Worm (Caenorhabditis elegans) whole organism, young adult: ENCODE data around the gene F26F12.4.
A peak's percentile ranks its signal among the peaks of the same experiment; 100 is the strongest.

Experiments used
- B0035.1 ChIP-seq: sonication (generic microtip); optimal IDR thresholded peaks from 2 replicates; lab custom pipeline; 2016; ENCODE audit warnings: missing genetic modification characterization, mild to moderate bottlenecking, missing compliant biosample characterization, missing genotype, missing genetic modification reagents
- B0261.1 ChIP-seq: sonication (generic microtip); optimal IDR thresholded peaks from 2 replicates; lab custom pipeline; 2016; ENCODE audit warnings: mild to moderate bottlenecking, missing genetic modification characterization, moderate library complexity, missing compliant biosample characterization
- B0336.3 ChIP-seq: fragments of 200-800 bp; sonication (Bioruptor generic); IDR thresholded peaks from 2 replicates; pipeline ENCODE4 v1.3.6; 2022; ENCODE audit warnings: missing genetic modification characterization, missing compliant biosample characterization
- F10E7.11 ChIP-seq: sonication (generic microtip); optimal IDR thresholded peaks from 2 replicates; lab custom pipeline; 2017; ENCODE audit warnings: mild to moderate bottlenecking, missing genetic modification characterization, moderate library complexity, missing compliant biosample characterization
- F33H1.4 ChIP-seq: fragments of 200-800 bp; sonication (Bioruptor generic); IDR thresholded peaks from 2 replicates; pipeline ENCODE4 v1.3.6; 2022; ENCODE audit warnings: missing genetic modification reagents, missing genetic modification characterization, missing compliant biosample characterization
- F37B4.10 ChIP-seq: fragments of 200-800 bp; sonication (Bioruptor generic); IDR thresholded peaks from 2 replicates; pipeline ENCODE4 v1.3.6; 2022; ENCODE audit warnings: missing genetic modification characterization, missing compliant biosample characterization
- F52B5.7 ChIP-seq: sonication (generic microtip); optimal IDR thresholded peaks from 2 replicates; lab custom pipeline; 2016; ENCODE audit warnings: mild to moderate bottlenecking, missing genetic modification characterization, missing compliant biosample characterization
- K11D2.4 ChIP-seq: fragments of 200-800 bp; sonication (Bioruptor generic); IDR thresholded peaks from 2 replicates; pipeline ENCODE4 v1.3.6; 2022; ENCODE audit warnings: missing genetic modification reagents, missing genetic modification characterization, missing compliant biosample characterization
- Y53G8AR.9 ChIP-seq: fragments of 200-800 bp; sonication (Bioruptor generic); conservative IDR thresholded peaks from 2 replicates; pipeline ENCODE4 v1.3.6; 2022; ENCODE audit warnings: missing genetic modification reagents, missing genetic modification characterization, missing compliant biosample characterization
- Y56A3A.18 ChIP-seq: fragments of 200-800 bp; sonication (Bioruptor generic); IDR thresholded peaks from 2 replicates; pipeline ENCODE4 v1.3.6; 2022; ENCODE audit warnings: missing genetic modification reagents, missing genetic modification characterization, missing compliant biosample characterization
- Y79H2A.3 ChIP-seq: fragments of 200-800 bp; sonication (Bioruptor generic); conservative IDR thresholded peaks from 2 replicates; pipeline ENCODE4 v1.3.6; 2022; ENCODE audit warnings: missing genetic modification reagents, missing genetic modification characterization, missing compliant biosample characterization
- ZK185.1 ChIP-seq: sonication (generic microtip); optimal IDR thresholded peaks from 2 replicates; lab custom pipeline; 2016; ENCODE audit warnings: mild to moderate bottlenecking, missing genetic modification characterization, missing compliant biosample characterization; ENCODE audit not compliant: poor library complexity, severe bottlenecking
- ama-1 ChIP-seq, 3 experiments: fragments of 150-350 bp in 1 of 3; sonication (generic microtip) in 2 of 3; optimal IDR thresholded peaks; 2 replicates each; lab custom pipeline; 2014 to 2018; ENCODE audit warnings: missing biosample characterization in 2 of 3, missing genetic modification characterization in 2 of 3, missing genetic modification reagents in 2 of 3
- athp-1 ChIP-seq: sonication (generic microtip); optimal IDR thresholded peaks from 2 replicates; lab custom pipeline; 2017; ENCODE audit warnings: mild to moderate bottlenecking, missing genetic modification characterization, missing compliant biosample characterization
- bed-2 ChIP-seq: fragments of 200-800 bp; sonication (Bioruptor generic); IDR thresholded peaks from 2 replicates; pipeline ENCODE4 v1.3.6; 2022; ENCODE audit warnings: missing genetic modification reagents, missing genetic modification characterization, missing compliant biosample characterization
- ceh-79 ChIP-seq: sonication (generic microtip); optimal IDR thresholded peaks from 2 replicates; lab custom pipeline; 2017; ENCODE audit warnings: mild to moderate bottlenecking, missing genetic modification characterization, missing compliant biosample characterization
- dox-1 ChIP-seq: fragments of 200-800 bp; sonication (Bioruptor generic); IDR thresholded peaks from 2 replicates; pipeline ENCODE4 v1.3.6; 2022; ENCODE audit warnings: missing genetic modification reagents, missing genetic modification characterization, missing compliant biosample characterization
- dpff-1 ChIP-seq: sonication (generic microtip); optimal IDR thresholded peaks from 2 replicates; lab custom pipeline; 2017; ENCODE audit warnings: mild to moderate bottlenecking, missing genetic modification characterization, missing compliant biosample characterization
- egl-44 ChIP-seq: fragments of 200-800 bp; sonication (Bioruptor generic); IDR thresholded peaks from 2 replicates; pipeline ENCODE4 v1.3.6; 2022; ENCODE audit warnings: missing genetic modification reagents, missing genetic modification characterization, missing compliant biosample characterization
- egrh-3 ChIP-seq: fragments of 200-800 bp; sonication (Bioruptor generic); IDR thresholded peaks from 2 replicates; pipeline ENCODE4 v1.3.6; 2022; ENCODE audit warnings: missing genetic modification reagents, missing genetic modification characterization, missing compliant biosample characterization
- ekl-4 ChIP-seq: fragments of 200-800 bp; sonication (Bioruptor generic); IDR thresholded peaks from 2 replicates; pipeline ENCODE4 v1.3.6; 2022; ENCODE audit warnings: missing genetic modification reagents, missing genetic modification characterization, missing compliant biosample characterization
- hlh-12 ChIP-seq: sonication (generic microtip); optimal IDR thresholded peaks from 2 replicates; lab custom pipeline; 2016; ENCODE audit warnings: missing genetic modification characterization, missing compliant biosample characterization
- hlh-26 ChIP-seq: fragments of 200-800 bp; sonication (Bioruptor generic); conservative IDR thresholded peaks from 2 replicates; pipeline ENCODE4 v1.3.6; 2022; ENCODE audit warnings: missing genetic modification reagents, missing genetic modification characterization, missing compliant biosample characterization
- hmg-1.2 ChIP-seq: fragments of 200-800 bp; sonication (Bioruptor generic); IDR thresholded peaks from 2 replicates; pipeline ENCODE4 v1.3.6; 2022; ENCODE audit warnings: missing genetic modification reagents, missing genetic modification characterization, missing compliant biosample characterization
- let-526 ChIP-seq: fragments of 200-800 bp; sonication (Bioruptor generic); IDR thresholded peaks from 2 replicates; pipeline ENCODE4 v1.3.6; 2022; ENCODE audit warnings: missing genetic modification reagents, missing genetic modification characterization, missing compliant biosample characterization
- let-607 ChIP-seq, 2 experiments: fragments of 200-800 bp in 1 of 2; sonication (Bioruptor generic) in 1 of 2; sonication (generic microtip) in 1 of 2; optimal IDR thresholded peaks; 2 replicates each; lab custom pipeline; 2016 to 2018; ENCODE audit warnings: mild to moderate bottlenecking in 2 of 2, missing compliant biosample characterization in 2 of 2, missing genetic modification characterization in 2 of 2, moderate library complexity in 2 of 2, missing genotype in 1 of 2
- lin-54 ChIP-seq: fragments of 200-800 bp; sonication (Bioruptor generic); optimal IDR thresholded peaks from 2 replicates; lab custom pipeline; 2018; ENCODE audit warnings: mild to moderate bottlenecking, missing genetic modification characterization, missing compliant biosample characterization
- lir-1 ChIP-seq: fragments of 200-800 bp; sonication (Bioruptor generic); conservative IDR thresholded peaks from 2 replicates; pipeline ENCODE4 v1.3.6; 2022; ENCODE audit warnings: missing genetic modification reagents, missing genetic modification characterization, missing compliant biosample characterization
- lsl-1 ChIP-seq: fragments of 200-800 bp; sonication (Bioruptor generic); optimal IDR thresholded peaks from 2 replicates; lab custom pipeline; 2018; ENCODE audit warnings: mild to moderate bottlenecking, missing genetic modification characterization, moderate library complexity, missing compliant biosample characterization
- lsy-27 ChIP-seq: sonication (generic microtip); optimal IDR thresholded peaks from 2 replicates; lab custom pipeline; 2017; ENCODE audit warnings: missing genetic modification characterization, mild to moderate bottlenecking, missing compliant biosample characterization, antibody characterized with exemption, missing genotype, borderline replicate concordance; ENCODE audit not compliant: insufficient read depth
- mcd-1 ChIP-seq: fragments of 200-800 bp; sonication (Bioruptor generic); IDR thresholded peaks from 2 replicates; pipeline ENCODE4 v1.3.6; 2022; ENCODE audit warnings: missing genetic modification reagents, missing genetic modification characterization, missing compliant biosample characterization
- mel-28 ChIP-seq: sonication (generic microtip); optimal IDR thresholded peaks from 2 replicates; lab custom pipeline; 2016; ENCODE audit warnings: borderline replicate concordance, mild to moderate bottlenecking, missing genetic modification characterization, missing compliant biosample characterization
- nfya-1 ChIP-seq: sonication (generic microtip); optimal IDR thresholded peaks from 2 replicates; lab custom pipeline; 2017; ENCODE audit warnings: antibody characterized with exemption, missing compliant biosample characterization, missing genetic modification characterization, borderline replicate concordance; ENCODE audit not compliant: insufficient read depth
- pbrm-1 ChIP-seq: fragments of 200-800 bp; sonication (Bioruptor generic); IDR thresholded peaks from 2 replicates; pipeline ENCODE4 v1.3.6; 2022; ENCODE audit warnings: missing genetic modification reagents, missing genetic modification characterization, missing compliant biosample characterization
- rpc-1 ChIP-seq, 2 experiments: fragments of 150-350 bp in 1 of 2; sonication (generic microtip) in 1 of 2; optimal IDR thresholded peaks; 2 replicates each; lab custom pipeline; 2014 to 2018; ENCODE audit warnings: missing biosample characterization in 1 of 2, missing genetic modification characterization in 1 of 2, missing genetic modification reagents in 1 of 2, missing genotype in 1 of 2
- sdz-38 ChIP-seq: sonication (generic microtip); optimal IDR thresholded peaks from 2 replicates; lab custom pipeline; 2016; ENCODE audit warnings: missing genotype, missing genetic modification characterization, missing compliant biosample characterization
- sea-2 ChIP-seq: fragments of 200-800 bp; sonication (Bioruptor generic); IDR thresholded peaks from 2 replicates; pipeline ENCODE4 v1.3.6; 2022; ENCODE audit warnings: missing genetic modification characterization, missing compliant biosample characterization
- somi-1 ChIP-seq: fragments of 200-800 bp; sonication (Bioruptor generic); optimal IDR thresholded peaks from 2 replicates; lab custom pipeline; 2018; ENCODE audit warnings: mild to moderate bottlenecking, missing genetic modification characterization, missing compliant biosample characterization
- tbp1 ChIP-seq: fragments of 200-800 bp; sonication (Bioruptor generic); optimal IDR thresholded peaks from 2 replicates; lab custom pipeline; 2018; ENCODE audit warnings: mild to moderate bottlenecking, missing genetic modification characterization, missing compliant biosample characterization
- tlf-1 ChIP-seq: fragments of 200-800 bp; sonication (Bioruptor generic); optimal IDR thresholded peaks from 2 replicates; lab custom pipeline; 2018; ENCODE audit warnings: mild to moderate bottlenecking, missing genetic modification characterization, missing compliant biosample characterization
- unc-62 ChIP-seq: fragments of 150-350 bp; optimal IDR thresholded peaks from 2 replicates; lab custom pipeline; 2014; ENCODE audit warnings: missing biosample characterization, missing genetic modification reagents, missing genetic modification characterization
- zfh-2 ChIP-seq: fragments of 200-800 bp; sonication (Bioruptor generic); conservative IDR thresholded peaks from 2 replicates; pipeline ENCODE4 v1.3.6; 2022; ENCODE audit warnings: missing genetic modification reagents, missing genetic modification characterization, missing compliant biosample characterization
- ztf-18 ChIP-seq: sonication (generic microtip); optimal IDR thresholded peaks from 2 replicates; lab custom pipeline; 2016; ENCODE audit warnings: missing genotype, mild to moderate bottlenecking, missing genetic modification characterization, missing compliant biosample characterization
- ztf-22 ChIP-seq: fragments of 200-800 bp; sonication (Bioruptor generic); optimal IDR thresholded peaks from 2 replicates; lab custom pipeline; 2018; ENCODE audit warnings: mild to moderate bottlenecking, missing genetic modification characterization, moderate library complexity, missing compliant biosample characterization
- ztf-28 ChIP-seq: fragments of 200-800 bp; sonication (Bioruptor generic); IDR thresholded peaks from 2 replicates; pipeline ENCODE4 v1.3.6; 2022; ENCODE audit warnings: missing genetic modification reagents, missing genetic modification characterization, missing compliant biosample characterization
- ztf-3 ChIP-seq: fragments of 200-800 bp; sonication (Bioruptor generic); optimal IDR thresholded peaks from 2 replicates; lab custom pipeline; 2018; ENCODE audit warnings: mild to moderate bottlenecking, missing genetic modification characterization, missing compliant biosample characterization

F26F12.4 gene

ce11 chrV:5845669-5846189, 23.4 kb downstream of the F26F12.4 start, which contains the start of gene F26F12.3 (continued):
- peak; percentile 62; the same call in 1 of the 2 replicates for TF ChIP-seq egrh-3 (GFP tag; lab: Robert Waterston, UW)
- TF ChIP-seq B0035.1: no peak
- no peak for TF ChIP-seq F37B4.10 (GFP tag; lab: Robert Waterston, UW)
- peak; percentile 51; the same call in 1 of the 2 replicates for TF ChIP-seq pbrm-1 (GFP tag; lab: Robert Waterston, UW)
- peak; percentile 55 for TF ChIP-seq ztf-18 (tag; lab: Kevin White, UChicago)
- TF ChIP-seq F33H1.4 (GFP tag; lab: Robert Waterston, UW): no peak
- peak; percentile 50; the same call in 1 of the 2 replicates for TF ChIP-seq mcd-1
- TF ChIP-seq ztf-3 (GFP tag; lab: Kevin White, UChicago): no peak
- no peak for TF ChIP-seq lsl-1 (GFP tag; lab: Kevin White, UChicago)
- TF ChIP-seq sdz-38 (tag; lab: Kevin White, UChicago): no peak
- no peak for TF ChIP-seq mel-28
- TF ChIP-seq hlh-26: no peak
- peak; percentile 84 for TF ChIP-seq K11D2.4 (GFP tag; lab: Robert Waterston, UW)
- peak; percentile 32 for TF ChIP-seq somi-1 (GFP tag; lab: Kevin White, UChicago)
- TF ChIP-seq Y79H2A.3 (GFP tag; lab: Robert Waterston, UW): no peak
- peak; percentile 45 for TF ChIP-seq ztf-22 (GFP tag; lab: Kevin White, UChicago)
- TF ChIP-seq rpc-1 (optimal IDR thresholded peaks at IDR 0.05; lab: Kevin White, UChicago): no peak
- TF ChIP-seq rpc-1 (tag; optimal IDR thresholded peaks at IDR 0.05; lab: Kevin White, UChicago): no peak
- TF ChIP-seq tbp1 (GFP tag; lab: Kevin White, UChicago): peak; percentile 42
- no peak for TF ChIP-seq lsy-27 (tag; lab: Kevin White, UChicago)
- no peak for TF ChIP-seq ZK185.1
- peak; percentile 81 for TF ChIP-seq dox-1 (GFP tag; lab: Robert Waterston, UW)
- peak; percentile 26 for TF ChIP-seq lin-54
- TF ChIP-seq Y53G8AR.9 (GFP tag; lab: Robert Waterston, UW): peak; percentile 49; the same call in 1 of the 2 replicates
- TF ChIP-seq hmg-1.2: peak; percentile 38; the same call in 1 of the 2 replicates
- no peak for TF ChIP-seq ztf-28 (GFP tag; lab: Robert Waterston, UW)
- no peak for TF ChIP-seq tlf-1 (GFP tag; lab: Kevin White, UChicago)
- peak; percentile 59; the same call in 1 of the 2 replicates for TF ChIP-seq egl-44
- TF ChIP-seq let-607 (tag; optimal IDR thresholded peaks at IDR 0.05; lab: Kevin White, UChicago): peak in 1 of 2 experiments; percentile 13
- no peak for TF ChIP-seq nfya-1 (tag; lab: Kevin White, UChicago)
- no peak for TF ChIP-seq ceh-79 (tag; lab: Kevin White, UChicago)
- 0 out of 2 replicates have a peak, but pooled peaks have one; percentile 40 for TF ChIP-seq sea-2
- TF ChIP-seq Y56A3A.18 (GFP tag; lab: Robert Waterston, UW): peak; percentile 66; the same call in 1 of the 2 replicates
- TF ChIP-seq dpff-1 (tag; lab: Kevin White, UChicago): no peak
- peak; percentile 25 for TF ChIP-seq athp-1 (tag; lab: Kevin White, UChicago)
- TF ChIP-seq B0336.3: peak; percentile 66; the same call in 1 of the 2 replicates
- TF ChIP-seq unc-62: no peak
- peak; percentile 93 for TF ChIP-seq zfh-2
- TF ChIP-seq ekl-4 (GFP tag; lab: Robert Waterston, UW): 0 out of 2 replicates have a peak, but pooled peaks have one; percentile 20
- TF ChIP-seq ama-1 (optimal IDR thresholded peaks at IDR 0.05; lab: Kevin White, UChicago): no peak
- no peak for TF ChIP-seq ama-1 (GFP tag; optimal IDR thresholded peaks at IDR 0.05; lab: Kevin White, UChicago)
- TF ChIP-seq F10E7.11: no peak
- 0 out of 2 replicates have a peak, but pooled peaks have one; percentile 39 for TF ChIP-seq let-526
- no peak for TF ChIP-seq B0261.1 (tag; lab: Kevin White, UChicago)
- TF ChIP-seq hlh-12 (tag; lab: Kevin White, UChicago): no peak
- no peak for TF ChIP-seq F52B5.7
- TF ChIP-seq bed-2 (GFP tag; lab: Robert Waterston, UW): no peak
- TF ChIP-seq lir-1 (GFP tag; lab: Robert Waterston, UW): peak; percentile 38; the same call in 1 of the 2 replicates
